Fruit fly (Drosophila melanogaster) whole organism, embryonic: Measurements from ENCODE around the gene CG8112.

Experiments used
- Aef1 ChIP-seq: fragments of 200-800 bp; sonication (Bioruptor generic); IDR thresholded peaks from 3 replicates; pipeline ENCODE4 v1.3.6; 2022; ENCODE audit warnings: missing biosample characterization, missing genetic modification characterization
- Atf6 ChIP-seq: fragments of 200-800 bp; sonication (Bioruptor generic); IDR thresholded peaks from 2 replicates; pipeline ENCODE4 v1.3.6; 2022; ENCODE audit warnings: missing biosample characterization, missing genetic modification characterization
- CG10543 ChIP-seq: fragments of 200-800 bp; sonication (Bioruptor generic); optimal IDR thresholded peaks from 3 replicates; lab custom pipeline; 2017; ENCODE audit warnings: missing biosample characterization, mild to moderate bottlenecking, missing genetic modification characterization, moderate library complexity
- CG13296 ChIP-seq: fragments of 200-800 bp; sonication (Bioruptor generic); optimal IDR thresholded peaks from 3 replicates; lab custom pipeline; 2018; ENCODE audit warnings: missing biosample characterization, mild to moderate bottlenecking, missing genetic modification characterization
- CG15011 ChIP-seq: fragments of 200-800 bp; sonication (Bioruptor generic); optimal IDR thresholded peaks from 3 replicates; lab custom pipeline; 2018; ENCODE audit warnings: missing biosample characterization, mild to moderate bottlenecking, missing genetic modification characterization
- CG15479 ChIP-seq: fragments of 200-800 bp; sonication (Bioruptor generic); optimal IDR thresholded peaks from 3 replicates; lab custom pipeline; 2019; ENCODE audit warnings: missing biosample characterization, mild to moderate bottlenecking, missing genetic modification characterization, moderate library complexity
- CG15514 ChIP-seq: fragments of 200-800 bp; sonication (Bioruptor generic); optimal IDR thresholded peaks from 3 replicates; lab custom pipeline; 2017; ENCODE audit warnings: missing biosample characterization, missing genetic modification characterization, mild to moderate bottlenecking, moderate library complexity, missing genetic modification reagents
- CG1647 ChIP-seq: fragments of 200-800 bp; sonication (Bioruptor generic); optimal IDR thresholded peaks from 3 replicates; lab custom pipeline; 2016; ENCODE audit warnings: missing biosample characterization, missing genetic modification characterization
- CG17359 ChIP-seq: fragments of 200-800 bp; sonication (Bioruptor generic); optimal IDR thresholded peaks from 3 replicates; lab custom pipeline; 2018; ENCODE audit warnings: missing biosample characterization, mild to moderate bottlenecking, missing genetic modification characterization, moderate library complexity
- CG31388 ChIP-seq: fragments of 200-800 bp; sonication (Bioruptor generic); optimal IDR thresholded peaks from 2 replicates; lab custom pipeline; 2016; ENCODE audit warnings: missing biosample characterization, missing genetic modification characterization
- CG3847 ChIP-seq: fragments of 200-800 bp; sonication (Bioruptor generic); IDR thresholded peaks from 2 replicates; pipeline ENCODE4 v1.3.6; 2022; ENCODE audit warnings: missing biosample characterization, missing genetic modification characterization
- CG4617 ChIP-seq: fragments of 200-800 bp; sonication (Bioruptor generic); optimal IDR thresholded peaks from 3 replicates; lab custom pipeline; 2016; ENCODE audit warnings: missing biosample characterization, missing genetic modification characterization, borderline replicate concordance
- CG4854 ChIP-seq: fragments of 200-800 bp; sonication (Bioruptor generic); optimal IDR thresholded peaks from 2 replicates; lab custom pipeline; 2016; ENCODE audit warnings: missing biosample characterization, missing genetic modification characterization, inconsistent platforms
- CG5180 ChIP-seq: fragments of 200-800 bp; sonication (Bioruptor generic); optimal IDR thresholded peaks from 3 replicates; lab custom pipeline; 2017; ENCODE audit warnings: missing biosample characterization, missing genetic modification characterization, mild to moderate bottlenecking, moderate library complexity, missing genetic modification reagents
- CG6854 ChIP-seq: fragments of 200-800 bp; sonication (Bioruptor generic); optimal IDR thresholded peaks from 3 replicates; lab custom pipeline; 2017; ENCODE audit warnings: missing biosample characterization, mild to moderate bottlenecking, missing genetic modification characterization
- CG7556 ChIP-seq: fragments of 200-800 bp; sonication (Bioruptor generic); optimal IDR thresholded peaks from 2 replicates; lab custom pipeline; 2017; ENCODE audit warnings: missing biosample characterization, mild to moderate bottlenecking, missing genetic modification characterization
- CG7928 ChIP-seq: fragments of 200-800 bp; sonication (Bioruptor generic); optimal IDR thresholded peaks from 2 replicates; lab custom pipeline; 2017; ENCODE audit warnings: missing biosample characterization, mild to moderate bottlenecking, missing genetic modification characterization
- CG8388 ChIP-seq: fragments of 200-800 bp; sonication (Bioruptor generic); optimal IDR thresholded peaks from 2 replicates; lab custom pipeline; 2019; ENCODE audit warnings: missing biosample characterization, mild to moderate bottlenecking, missing genetic modification characterization, moderate library complexity
- Camta ChIP-seq: fragments of 200-800 bp; sonication (Bioruptor generic); optimal IDR thresholded peaks from 2 replicates; lab custom pipeline; 2016; ENCODE audit warnings: missing biosample characterization, missing genetic modification characterization
- CoRest ChIP-seq: fragments of 200-800 bp; sonication (Bioruptor generic); optimal IDR thresholded peaks from 3 replicates; lab custom pipeline; 2018; ENCODE audit warnings: missing biosample characterization, mild to moderate bottlenecking, missing genetic modification characterization, moderate library complexity
- Doc2 ChIP-seq: fragments of 200-800 bp; sonication (Bioruptor generic); IDR thresholded peaks from 2 replicates; pipeline ENCODE4 v1.3.6; 2022; ENCODE audit warnings: missing biosample characterization, missing genetic modification characterization
- Drgx ChIP-seq: fragments of 200-800 bp; sonication (Bioruptor generic); IDR thresholded peaks from 2 replicates; pipeline ENCODE4 v1.3.6; 2022; ENCODE audit warnings: missing biosample characterization, missing genetic modification characterization
- HHEX ChIP-seq: fragments of 200-800 bp; sonication (Bioruptor generic); optimal IDR thresholded peaks from 3 replicates; lab custom pipeline; 2017; ENCODE audit warnings: missing biosample characterization, mild to moderate bottlenecking, missing genetic modification characterization, missing genetic modification reagents
- Hmx ChIP-seq: fragments of 200-800 bp; sonication (Bioruptor generic); optimal IDR thresholded peaks from 2 replicates; lab custom pipeline; 2016; ENCODE audit warnings: missing biosample characterization, missing genetic modification characterization
- Hr39 ChIP-seq: fragments of >200 bp; optimal IDR thresholded peaks from 2 replicates; lab custom pipeline; 2017
- MESR4 ChIP-seq: fragments of 200-800 bp; sonication (Bioruptor generic); optimal IDR thresholded peaks from 2 replicates; lab custom pipeline; 2018; ENCODE audit warnings: missing biosample characterization, mild to moderate bottlenecking, missing genetic modification characterization, moderate library complexity
- MTF-1 ChIP-seq: fragments of 200-800 bp; sonication (Bioruptor generic); optimal IDR thresholded peaks from 2 replicates; lab custom pipeline; 2018; ENCODE audit warnings: missing biosample characterization, mild to moderate bottlenecking, missing genetic modification characterization, borderline replicate concordance
- Max ChIP-seq: fragments of 200-800 bp; sonication (Bioruptor generic); optimal IDR thresholded peaks from 2 replicates; lab custom pipeline; 2016; ENCODE audit warnings: missing biosample characterization, mild to moderate bottlenecking, missing genetic modification characterization
- NFAT ChIP-seq: fragments of 200-800 bp; sonication (Bioruptor generic); IDR thresholded peaks from 2 replicates; pipeline ENCODE4 v1.3.6; 2022; ENCODE audit warnings: missing biosample characterization, missing genetic modification characterization
- Nf-YB ChIP-seq: fragments of 200-800 bp; sonication (Bioruptor generic); optimal IDR thresholded peaks from 3 replicates; lab custom pipeline; 2019; ENCODE audit warnings: missing biosample characterization, mild to moderate bottlenecking, missing genetic modification characterization, moderate library complexity
- Nf-YC ChIP-seq: fragments of 200-800 bp; optimal IDR thresholded peaks from 3 replicates; lab custom pipeline; 2019; ENCODE audit warnings: missing biosample characterization, mild to moderate bottlenecking, missing genetic modification characterization, moderate library complexity
- Rfx ChIP-seq: fragments of 200-800 bp; sonication (Bioruptor generic); IDR thresholded peaks from 2 replicates; pipeline ENCODE4 v1.3.6; 2022; ENCODE audit warnings: missing biosample characterization, missing genetic modification characterization
- TFAM ChIP-seq: fragments of 200-800 bp; sonication (Bioruptor generic); optimal IDR thresholded peaks from 2 replicates; lab custom pipeline; 2017; ENCODE audit warnings: missing biosample characterization, missing genetic modification characterization, inconsistent platforms
- Xbp1 ChIP-seq: fragments of 200-800 bp; sonication (Bioruptor generic); optimal IDR thresholded peaks from 3 replicates; lab custom pipeline; 2016; ENCODE audit warnings: missing biosample characterization, mild to moderate bottlenecking, missing genetic modification characterization
- Xrp1 ChIP-seq: fragments of 200-800 bp; sonication (Bioruptor generic); IDR thresholded peaks from 2 replicates; pipeline ENCODE4 v1.3.6; 2022; ENCODE audit warnings: missing biosample characterization, missing genetic modification characterization
- ap ChIP-seq: fragments of 200-800 bp; sonication (Bioruptor generic); IDR thresholded peaks from 2 replicates; pipeline ENCODE4 v1.3.6; 2022; ENCODE audit warnings: missing biosample characterization, missing genetic modification characterization
- bab2 ChIP-seq: fragments of 200-800 bp; sonication (Bioruptor generic); optimal IDR thresholded peaks from 2 replicates; lab custom pipeline; 2016; ENCODE audit warnings: missing biosample characterization, missing genetic modification characterization
- chm ChIP-seq: fragments of 200-800 bp; sonication (Bioruptor generic); IDR thresholded peaks from 2 replicates; pipeline ENCODE4 v1.3.6; 2022; ENCODE audit warnings: missing biosample characterization, missing genetic modification characterization
- dpn ChIP-seq, 2 experiments: fragments of 200-800 bp; sonication (Bioruptor generic); optimal IDR thresholded peaks; 3 replicates each; lab custom pipeline; 2016; ENCODE audit warnings: missing biosample characterization in 2 of 2, missing genetic modification characterization in 2 of 2
- ems ChIP-seq: fragments of 200-800 bp; sonication (Bioruptor generic); optimal IDR thresholded peaks from 3 replicates; lab custom pipeline; 2016; ENCODE audit warnings: missing biosample characterization, missing genetic modification characterization
- ewg ChIP-seq: fragments of 200-800 bp; sonication (Bioruptor generic); optimal IDR thresholded peaks from 3 replicates; lab custom pipeline; 2017; ENCODE audit warnings: mild to moderate bottlenecking, missing biosample characterization, missing genetic modification reagents, missing genetic modification characterization
- gro ChIP-seq: fragments of 200-800 bp; sonication (Bioruptor generic); optimal IDR thresholded peaks from 2 replicates; lab custom pipeline; 2016; ENCODE audit warnings: missing biosample characterization, missing genetic modification characterization
- jing ChIP-seq: fragments of 200-800 bp; sonication (Bioruptor generic); optimal IDR thresholded peaks from 2 replicates; lab custom pipeline; 2018; ENCODE audit warnings: missing biosample characterization, mild to moderate bottlenecking, missing genetic modification characterization
- lmd ChIP-seq: fragments of 200-800 bp; sonication (Bioruptor generic); IDR thresholded peaks from 2 replicates; pipeline ENCODE4 v1.3.6; 2022; ENCODE audit warnings: missing biosample characterization, missing genetic modification characterization
- pfk ChIP-seq: fragments of 200-800 bp; sonication (Bioruptor generic); optimal IDR thresholded peaks from 2 replicates; lab custom pipeline; 2018; ENCODE audit warnings: missing biosample characterization, mild to moderate bottlenecking, missing genetic modification characterization, moderate library complexity
- scrt ChIP-seq: fragments of 200-800 bp; sonication (Bioruptor generic); optimal IDR thresholded peaks from 2 replicates; lab custom pipeline; 2018; ENCODE audit warnings: missing biosample characterization, mild to moderate bottlenecking, missing genetic modification characterization, moderate library complexity
- sd ChIP-seq: fragments of 200-800 bp; sonication (Bioruptor generic); optimal IDR thresholded peaks from 3 replicates; lab custom pipeline; 2018; ENCODE audit warnings: missing biosample characterization, mild to moderate bottlenecking, missing genetic modification characterization, moderate library complexity
- slou ChIP-seq: fragments of 200-800 bp; sonication (Bioruptor generic); optimal IDR thresholded peaks from 3 replicates; lab custom pipeline; 2016; ENCODE audit warnings: missing biosample characterization, missing genetic modification characterization
- sr ChIP-seq: fragments of 200-800 bp; sonication (Bioruptor generic); IDR thresholded peaks from 3 replicates; pipeline ENCODE4 v1.3.6; 2022; ENCODE audit warnings: missing biosample characterization, missing genetic modification characterization
- trem ChIP-seq: fragments of 200-800 bp; optimal IDR thresholded peaks from 3 replicates; lab custom pipeline; 2019; ENCODE audit warnings: missing biosample characterization, mild to moderate bottlenecking, missing genetic modification characterization, moderate library complexity

Gene CG8112

dm6 chr3R:8694110-8694826 is 18.5 kb upstream of the CG8112 start (continued):
- TF ChIP-seq lmd (no peak), CG8388 (GFP tag; lab: Kevin White, UChicago) (no peak), CG7928 (GFP tag; lab: Kevin White, UChicago) (no peak), dpn (GFP tag; optimal IDR thresholded peaks at IDR 0.05; lab: Kevin White, UChicago) (peak in 1 of 2 experiments; percentile 10), Drgx (peak; percentile 94), Aef1 (GFP tag; lab: Robert Waterston, UW) (no peak), CG5180 (GFP tag; lab: Kevin White, UChicago) (no peak), CG31388 (GFP tag; lab: Kevin White, UChicago) (no peak), jing (GFP tag; lab: Kevin White, UChicago) (no peak), trem (tag; lab: Kevin White, UChicago) (no peak), scrt (GFP tag; lab: Kevin White, UChicago) (peak; percentile 37), CG10543 (GFP tag; lab: Kevin White, UChicago) (peak; percentile 45), Xbp1 (no peak), HHEX (peak; percentile 32), Nf-YC (tag; lab: Kevin White, UChicago) (peak; percentile 73), Doc2 (GFP tag; lab: Robert Waterston, UW) (no peak), CG17359 (tag; lab: Kevin White, UChicago) (peak; percentile 84), Max (no peak), Atf6 (peak; percentile 78), MESR4 (GFP tag; lab: Kevin White, UChicago) (no peak), CG15011 (peak; percentile 2), TFAM (GFP tag; lab: Kevin White, UChicago) (no peak), CG15479 (GFP tag; lab: Kevin White, UChicago) (peak; percentile 58), sd (tag; lab: Kevin White, UChicago) (no peak), chm (peak; percentile 50; the same call in 1 of the 2 replicates), gro (GFP tag; lab: Kevin White, UChicago) (no peak), Xrp1 (no peak), CoRest (tag; lab: Kevin White, UChicago) (no peak), Hr39 (lab: Kevin White, UChicago) (no peak), CG6854 (peak; percentile 77), Nf-YB (peak; percentile 66), CG1647 (GFP tag; lab: Kevin White, UChicago) (no peak), MTF-1 (GFP tag; lab: Kevin White, UChicago) (peak; percentile 9), bab2 (GFP tag; lab: Kevin White, UChicago) (no peak), CG13296 (GFP tag; lab: Kevin White, UChicago) (peak; percentile 80), Rfx (peak; percentile 66; the same call in 1 of the 2 replicates), NFAT (GFP tag; lab: Robert Waterston, UW) (peak; percentile 36; the same call in 1 of the 2 replicates), pfk (GFP tag; lab: Kevin White, UChicago) (peak; percentile 33), CG4617 (no peak), CG7556 (GFP tag; lab: Kevin White, UChicago) (no peak), CG15514 (peak; percentile 70), Hmx (GFP tag; lab: Kevin White, UChicago) (no peak), sr (GFP tag; lab: Robert Waterston, UW) (no peak), slou (no peak), ewg (GFP tag; lab: Kevin White, UChicago) (peak; percentile 68), CG3847 (no peak), Camta (GFP tag; lab: Kevin White, UChicago) (no peak), CG4854 (GFP tag; lab: Kevin White, UChicago) (no peak), ems (GFP tag; lab: Kevin White, UChicago) (no peak), ap (GFP tag; lab: Robert Waterston, UW) (no peak)
